Fruit fly (Drosophila melanogaster) whole organism, embryonic: ENCODE results near the gene aph-1.

Experiments
- Awh ChIP-seq: fragments of 200-800 bp; sonication (Bioruptor generic); IDR thresholded peaks from 2 replicates; pipeline ENCODE4, ENCODE4 v1.3.6; 2022; ENCODE audit warnings: missing biosample characterization, missing genetic modification characterization
- CG10147 ChIP-seq: fragments of 200-800 bp; sonication (Bioruptor generic); optimal IDR thresholded peaks from 2 replicates; lab custom pipeline; 2019; ENCODE audit warnings: missing biosample characterization, mild to moderate bottlenecking, missing genetic modification characterization, moderate library complexity
- CG13296 ChIP-seq: fragments of 200-800 bp; sonication (Bioruptor generic); optimal IDR thresholded peaks from 3 replicates; lab custom pipeline; 2018; ENCODE audit warnings: missing biosample characterization, mild to moderate bottlenecking, missing genetic modification characterization
- CG13424 ChIP-seq: fragments of 200-800 bp; sonication (Bioruptor generic); optimal IDR thresholded peaks from 2 replicates; lab custom pipeline; 2019; ENCODE audit warnings: missing biosample characterization, mild to moderate bottlenecking, missing genetic modification characterization, moderate library complexity
- CG14014 ChIP-seq: fragments of 200-800 bp; sonication (Bioruptor generic); IDR thresholded peaks from 2 replicates; pipeline ENCODE4 v1.3.6; 2022; ENCODE audit warnings: missing biosample characterization, missing genetic modification characterization
- CG1529 ChIP-seq: fragments of 200-800 bp; sonication (Bioruptor generic); optimal IDR thresholded peaks from 3 replicates; lab custom pipeline; 2018; ENCODE audit warnings: missing biosample characterization, missing genetic modification characterization
- CG1603 ChIP-seq: fragments of 200-800 bp; sonication (Bioruptor generic); optimal IDR thresholded peaks from 2 replicates; lab custom pipeline; 2019; ENCODE audit warnings: missing biosample characterization, mild to moderate bottlenecking, missing genetic modification characterization, moderate library complexity
- CG1647 ChIP-seq: fragments of 200-800 bp; sonication (Bioruptor generic); optimal IDR thresholded peaks from 3 replicates; lab custom pipeline; 2016; ENCODE audit warnings: missing biosample characterization, missing genetic modification characterization
- CG16813 ChIP-seq: fragments of 200-800 bp; sonication (Bioruptor generic); IDR thresholded peaks from 3 replicates; pipeline ENCODE4 v1.3.6; 2022; ENCODE audit warnings: missing biosample characterization, missing genetic modification characterization; ENCODE audit not compliant: partially characterized antibody
- CG18599 ChIP-seq: fragments of 200-800 bp; sonication (Bioruptor generic); optimal IDR thresholded peaks from 3 replicates; lab custom pipeline; 2017; ENCODE audit warnings: missing biosample characterization, missing genetic modification characterization, mild to moderate bottlenecking, moderate library complexity, missing genetic modification reagents
- CG2875 ChIP-seq: fragments of 200-800 bp; sonication (Bioruptor generic); optimal IDR thresholded peaks from 2 replicates; lab custom pipeline; 2017; ENCODE audit warnings: missing biosample characterization, mild to moderate bottlenecking, missing genetic modification characterization, missing genetic modification reagents
- CG32767 ChIP-seq: fragments of 200-800 bp; sonication (Bioruptor generic); IDR thresholded peaks from 2 replicates; pipeline ENCODE4 v1.3.6; 2022; ENCODE audit warnings: missing biosample characterization, missing genetic modification characterization
- CG33557 ChIP-seq: fragments of 200-800 bp; sonication (Bioruptor generic); optimal IDR thresholded peaks from 2 replicates; lab custom pipeline; 2019; ENCODE audit warnings: missing biosample characterization, mild to moderate bottlenecking, missing genetic modification characterization, moderate library complexity
- CG4360 ChIP-seq: fragments of 200-800 bp; sonication (Bioruptor generic); IDR thresholded peaks from 2 replicates; pipeline ENCODE4 v1.3.6; 2022; ENCODE audit warnings: missing biosample characterization, missing genetic modification characterization
- CG4617 ChIP-seq: fragments of 200-800 bp; sonication (Bioruptor generic); optimal IDR thresholded peaks from 3 replicates; lab custom pipeline; 2016; ENCODE audit warnings: missing biosample characterization, missing genetic modification characterization, borderline replicate concordance
- CG6175 ChIP-seq: fragments of 200-800 bp; sonication (Bioruptor generic); IDR thresholded peaks from 3 replicates; pipeline ENCODE4 v1.3.6; 2022; ENCODE audit warnings: missing biosample characterization, missing genetic modification characterization
- CG6683 ChIP-seq: fragments of 200-800 bp; sonication (Bioruptor generic); optimal IDR thresholded peaks from 2 replicates; lab custom pipeline; 2017; ENCODE audit warnings: missing biosample characterization, mild to moderate bottlenecking, missing genetic modification characterization, missing genetic modification reagents
- CG6689 ChIP-seq: fragments of 200-800 bp; sonication (Bioruptor generic); IDR thresholded peaks from 2 replicates; pipeline ENCODE4 v1.3.6; 2022; ENCODE audit warnings: missing biosample characterization, missing genetic modification characterization
- CG7271 ChIP-seq: fragments of 200-800 bp; sonication (Bioruptor generic); optimal IDR thresholded peaks from 2 replicates; lab custom pipeline; 2018; ENCODE audit warnings: missing biosample characterization, mild to moderate bottlenecking, missing genetic modification characterization, moderate library complexity
- CG7556 ChIP-seq: fragments of 200-800 bp; sonication (Bioruptor generic); optimal IDR thresholded peaks from 2 replicates; lab custom pipeline; 2017; ENCODE audit warnings: missing biosample characterization, mild to moderate bottlenecking, missing genetic modification characterization
- CG7963 ChIP-seq: fragments of 200-800 bp; sonication (Bioruptor generic); IDR thresholded peaks from 3 replicates; pipeline ENCODE4 v1.3.6; 2022; ENCODE audit warnings: missing biosample characterization, missing genetic modification characterization; ENCODE audit not compliant: partially characterized antibody
- CG7987 ChIP-seq: fragments of 200-800 bp; sonication (Bioruptor generic); optimal IDR thresholded peaks from 2 replicates; lab custom pipeline; 2018; ENCODE audit warnings: missing biosample characterization, mild to moderate bottlenecking, missing genetic modification characterization, moderate library complexity
- CkIIα-i1 ChIP-seq: fragments of 200-800 bp; sonication (Bioruptor generic); IDR thresholded peaks from 2 replicates; pipeline ENCODE4 v1.3.6; 2022; ENCODE audit warnings: missing biosample characterization, missing genetic modification characterization
- Dfd ChIP-seq, 2 experiments: fragments of >200 bp; optimal IDR thresholded peaks; 2 replicates each; lab custom pipeline; 2017; ENCODE audit warnings: missing biosample characterization in 2 of 2, missing genetic modification characterization in 2 of 2
- Gsc ChIP-seq: fragments of 200-800 bp; sonication (Bioruptor generic); IDR thresholded peaks from 2 replicates; pipeline ENCODE4 v1.3.6; 2022; ENCODE audit warnings: missing biosample characterization, missing genetic modification characterization
- Hr39 ChIP-seq: fragments of >200 bp; optimal IDR thresholded peaks from 2 replicates; lab custom pipeline; 2017
- Myb ChIP-seq: fragments of 200-800 bp; sonication (Bioruptor generic); optimal IDR thresholded peaks from 2 replicates; lab custom pipeline; 2016; ENCODE audit warnings: missing biosample characterization, missing genetic modification characterization
- NC2α ChIP-seq: fragments of 200-800 bp; sonication (Bioruptor generic); optimal IDR thresholded peaks from 2 replicates; lab custom pipeline; 2016; ENCODE audit warnings: missing biosample characterization, missing genetic modification characterization
- Sox102F ChIP-seq: fragments of 200-800 bp; sonication (Bioruptor generic); optimal IDR thresholded peaks from 2 replicates; lab custom pipeline; 2018; ENCODE audit warnings: missing biosample characterization, mild to moderate bottlenecking, missing genetic modification characterization, moderate library complexity
- Ssrp ChIP-seq: fragments of 200-800 bp; sonication (Bioruptor generic); optimal IDR thresholded peaks from 2 replicates; lab custom pipeline; 2018; ENCODE audit warnings: missing biosample characterization, mild to moderate bottlenecking, missing genetic modification characterization, moderate library complexity
- ab ChIP-seq: fragments of 200-800 bp; sonication (Bioruptor generic); optimal IDR thresholded peaks from 2 replicates; lab custom pipeline; 2016; ENCODE audit warnings: missing biosample characterization, missing genetic modification characterization
- al ChIP-seq: fragments of 200-800 bp; sonication (Bioruptor generic); IDR thresholded peaks from 2 replicates; pipeline ENCODE4 v1.3.6; 2022; ENCODE audit warnings: missing biosample characterization, missing genetic modification characterization
- ci ChIP-seq: fragments of 200-800 bp; sonication (Bioruptor generic); IDR thresholded peaks from 3 replicates; pipeline ENCODE4 v1.3.6; 2022; ENCODE audit warnings: missing biosample characterization, missing genetic modification characterization
- dimm ChIP-seq: fragments of 200-800 bp; sonication (Bioruptor generic); IDR thresholded peaks from 2 replicates; pipeline ENCODE4 v1.3.6; 2022; ENCODE audit warnings: missing biosample characterization, missing genetic modification characterization
- dmrt11E ChIP-seq: fragments of 200-800 bp; sonication (Bioruptor generic); optimal IDR thresholded peaks from 3 replicates; lab custom pipeline; 2018; ENCODE audit warnings: missing biosample characterization, mild to moderate bottlenecking, missing genetic modification characterization, moderate library complexity
- ftz-f1 ChIP-seq: fragments of 200-800 bp; sonication (Bioruptor generic); optimal IDR thresholded peaks from 2 replicates; lab custom pipeline; 2016; ENCODE audit warnings: missing biosample characterization, missing genetic modification characterization
- hbn ChIP-seq: fragments of 200-800 bp; sonication (Bioruptor generic); IDR thresholded peaks from 2 replicates; pipeline ENCODE4 v1.3.6; 2022; ENCODE audit warnings: missing biosample characterization, missing genetic modification characterization; ENCODE audit not compliant: partially characterized antibody
- hkb ChIP-seq, 2 experiments: fragments of 200-800 bp in 1 of 2; fragments of >200 bp in 1 of 2; sonication (Bioruptor generic) in 1 of 2; IDR thresholded peaks in 1 of 2; optimal IDR thresholded peaks in 1 of 2; 2 replicates each; pipeline versions ENCODE4 v1.3.6 to Lab custom; 2017 to 2022; ENCODE audit warnings: missing biosample characterization in 1 of 2, missing genetic modification characterization in 1 of 2
- inv ChIP-seq: fragments of 200-800 bp; sonication (Bioruptor generic); IDR thresholded peaks from 2 replicates; pipeline ENCODE4 v1.3.6; 2022; ENCODE audit warnings: missing biosample characterization, missing genetic modification characterization; ENCODE audit not compliant: partially characterized antibody
- lov ChIP-seq, 2 experiments: fragments of 200-800 bp in 1 of 2; fragments of >200 bp in 1 of 2; sonication (Bioruptor generic) in 1 of 2; IDR thresholded peaks in 1 of 2; optimal IDR thresholded peaks in 1 of 2; 2 replicates in 1 of 2; 3 replicates in 1 of 2; pipeline versions ENCODE4 v1.3.6 to Lab custom; 2017 to 2022; ENCODE audit warnings: missing biosample characterization in 1 of 2, missing genetic modification characterization in 1 of 2
- luna ChIP-seq: fragments of 200-800 bp; sonication (Bioruptor generic); optimal IDR thresholded peaks from 2 replicates; lab custom pipeline; 2016; ENCODE audit warnings: missing biosample characterization, missing genetic modification characterization
- nerfin-1 ChIP-seq: fragments of 200-800 bp; sonication (Bioruptor generic); optimal IDR thresholded peaks from 3 replicates; lab custom pipeline; 2019; ENCODE audit warnings: missing biosample characterization, mild to moderate bottlenecking, missing genetic modification characterization, moderate library complexity
- ro ChIP-seq: fragments of 200-800 bp; sonication (Bioruptor generic); IDR thresholded peaks from 2 replicates; pipeline ENCODE4 v1.3.6; 2022; ENCODE audit warnings: missing biosample characterization, missing genetic modification characterization
- slp2 ChIP-seq: fragments of 200-800 bp; sonication (Bioruptor generic); optimal IDR thresholded peaks from 2 replicates; lab custom pipeline; 2016; ENCODE audit warnings: missing biosample characterization, missing genetic modification characterization
- sob ChIP-seq: fragments of 200-800 bp; sonication (Bioruptor generic); IDR thresholded peaks from 2 replicates; pipeline ENCODE4 v1.3.6; 2022; ENCODE audit warnings: missing biosample characterization, missing genetic modification characterization
- tap ChIP-seq: fragments of 200-800 bp; optimal IDR thresholded peaks from 3 replicates; lab custom pipeline; 2019; ENCODE audit warnings: missing biosample characterization, mild to moderate bottlenecking, missing genetic modification characterization, moderate library complexity
- twi ChIP-seq: fragments of 200-800 bp; optimal IDR thresholded peaks from 2 replicates; lab custom pipeline; 2019; ENCODE audit warnings: missing biosample characterization, mild to moderate bottlenecking, missing genetic modification characterization, moderate library complexity
- usp ChIP-seq: fragments of >200 bp; optimal IDR thresholded peaks from 2 replicates; lab custom pipeline; 2017; ENCODE audit warnings: missing biosample characterization, missing genetic modification characterization
- vvl ChIP-seq: fragments of 200-800 bp; sonication (Bioruptor generic); IDR thresholded peaks from 2 replicates; pipeline ENCODE4 v1.3.6; 2022; ENCODE audit warnings: missing biosample characterization, missing genetic modification characterization

The aph-1 gene

dm6 chr2L:2750337-2751084 is 15.5 kb upstream of the aph-1 start (continued):
- TF ChIP-seq CG7963 (GFP tag; lab: Robert Waterston, UW) (no peak), Ssrp (peak; percentile 60), CG4617 (GFP tag; lab: Kevin White, UChicago) (peak; percentile 8), ftz-f1 (GFP tag; lab: Kevin White, UChicago) (no peak), nerfin-1 (tag; lab: Kevin White, UChicago) (peak; percentile 46), CG1647 (peak; percentile 77), CG13296 (peak; percentile 86), Gsc (GFP tag; lab: Robert Waterston, UW) (no peak), usp (GFP tag; lab: Kevin White, UChicago) (no peak), sob (GFP tag; lab: Robert Waterston, UW) (no peak), CG1603 (peak; percentile 75), CG6175 (GFP tag; lab: Robert Waterston, UW) (no peak), CG14014 (GFP tag; lab: Robert Waterston, UW) (no peak), dimm (GFP tag; lab: Robert Waterston, UW) (no peak), ci (GFP tag; lab: Robert Waterston, UW) (no peak), CG4360 (GFP tag; lab: Robert Waterston, UW) (no peak), CG2875 (GFP tag; lab: Kevin White, UChicago) (peak; percentile 56), hkb (optimal IDR thresholded peaks at IDR 0.05; lab: Kevin White, UChicago) (no peak), hkb (GFP tag; IDR thresholded peaks at IDR 0.05; lab: Robert Waterston, UW) (no peak), Myb (GFP tag; lab: Kevin White, UChicago) (peak; percentile 64), lov (optimal IDR thresholded peaks at IDR 0.05; lab: Kevin White, UChicago) (no peak), lov (GFP tag; IDR thresholded peaks at IDR 0.05; lab: Robert Waterston, UW) (no peak), CG13424 (peak; percentile 73), luna (peak; percentile 81), CG7271 (tag; lab: Kevin White, UChicago) (no peak), CkIIα-i1 (no peak), slp2 (GFP tag; lab: Kevin White, UChicago) (peak; percentile 79), ro (no peak), NC2α (GFP tag; lab: Kevin White, UChicago) (peak; percentile 19), al (GFP tag; lab: Robert Waterston, UW) (no peak), CG10147 (GFP tag; lab: Kevin White, UChicago) (peak; percentile 80), ab (GFP tag; lab: Kevin White, UChicago) (peak; percentile 32), Awh (GFP tag; lab: Robert Waterston, UW) (no peak), dmrt11E (tag; lab: Kevin White, UChicago) (peak; percentile 57), CG16813 (GFP tag; lab: Robert Waterston, UW) (no peak), CG6683 (peak; percentile 52), inv (GFP tag; lab: Robert Waterston, UW) (no peak), twi (tag; lab: Kevin White, UChicago) (peak; percentile 56), CG32767 (no peak), Sox102F (GFP tag; lab: Kevin White, UChicago) (peak; percentile 52), vvl (GFP tag; lab: Robert Waterston, UW) (no peak), tap (tag; lab: Kevin White, UChicago) (peak; percentile 77), Dfd (GFP tag; optimal IDR thresholded peaks at IDR 0.05; lab: Kevin White, UChicago) (no peak), Hr39 (lab: Kevin White, UChicago) (no peak), CG6689 (GFP tag; lab: Robert Waterston, UW) (no peak), CG7987 (GFP tag; lab: Kevin White, UChicago) (peak; percentile 86), hbn (GFP tag; lab: Robert Waterston, UW) (no peak), CG18599 (GFP tag; lab: Kevin White, UChicago) (peak; percentile 92), CG1529 (peak; percentile 57), CG7556 (GFP tag; lab: Kevin White, UChicago) (peak; percentile 84), CG33557 (GFP tag; lab: Kevin White, UChicago) (peak; percentile 33)
